Worm (Caenorhabditis elegans) whole organism, young adult: ENCODE data around the gene rps-2.

Experiments
- B0019.2 ChIP-seq: fragments of 200-800 bp; sonication (Bioruptor generic); conservative IDR thresholded peaks from 2 replicates; pipeline ENCODE4 v1.3.6; 2022; ENCODE audit warnings: missing genetic modification reagents, missing genetic modification characterization, missing compliant biosample characterization
- B0035.1 ChIP-seq: sonication (generic microtip); optimal IDR thresholded peaks from 2 replicates; lab custom pipeline; 2016; ENCODE audit warnings: missing genetic modification characterization, mild to moderate bottlenecking, missing compliant biosample characterization, missing genotype, missing genetic modification reagents
- B0261.1 ChIP-seq: sonication (generic microtip); optimal IDR thresholded peaks from 2 replicates; lab custom pipeline; 2016; ENCODE audit warnings: mild to moderate bottlenecking, missing genetic modification characterization, moderate library complexity, missing compliant biosample characterization
- C17E4.6 ChIP-seq: fragments of 200-800 bp; sonication (Bioruptor generic); IDR thresholded peaks from 2 replicates; pipeline ENCODE4 v1.3.6; 2022; ENCODE audit warnings: missing genetic modification reagents, missing genetic modification characterization, missing compliant biosample characterization
- D2030.7 ChIP-seq: fragments of 200-800 bp; sonication (Bioruptor generic); IDR thresholded peaks from 2 replicates; pipeline ENCODE4 v1.3.6; 2022; ENCODE audit warnings: missing genetic modification reagents, missing genetic modification characterization, missing compliant biosample characterization
- F33H1.4 ChIP-seq: fragments of 200-800 bp; sonication (Bioruptor generic); IDR thresholded peaks from 2 replicates; pipeline ENCODE4 v1.3.6; 2022; ENCODE audit warnings: missing genetic modification reagents, missing genetic modification characterization, missing compliant biosample characterization
- F55B11.4 ChIP-seq: sonication (generic microtip); optimal IDR thresholded peaks from 2 replicates; lab custom pipeline; 2016; ENCODE audit warnings: missing compliant biosample characterization, missing genetic modification characterization, borderline replicate concordance; ENCODE audit not compliant: insufficient read depth
- F57A8.1 ChIP-seq: fragments of 200-800 bp; sonication (Bioruptor generic); optimal IDR thresholded peaks from 2 replicates; lab custom pipeline; 2018; ENCODE audit warnings: mild to moderate bottlenecking, missing genetic modification characterization, moderate library complexity, missing compliant biosample characterization
- Y53F4B.3 ChIP-seq: fragments of 200-800 bp; sonication (Bioruptor generic); IDR thresholded peaks from 2 replicates; pipeline ENCODE4 v1.3.6; 2022; ENCODE audit warnings: missing genetic modification reagents, missing genetic modification characterization, missing compliant biosample characterization
- Y53G8AR.9 ChIP-seq: fragments of 200-800 bp; sonication (Bioruptor generic); conservative IDR thresholded peaks from 2 replicates; pipeline ENCODE4 v1.3.6; 2022; ENCODE audit warnings: missing genetic modification reagents, missing genetic modification characterization, missing compliant biosample characterization
- Y79H2A.3 ChIP-seq: fragments of 200-800 bp; sonication (Bioruptor generic); conservative IDR thresholded peaks from 2 replicates; pipeline ENCODE4 v1.3.6; 2022; ENCODE audit warnings: missing genetic modification reagents, missing genetic modification characterization, missing compliant biosample characterization
- aptf-2 ChIP-seq: fragments of 200-800 bp; sonication (Bioruptor generic); conservative IDR thresholded peaks from 2 replicates; pipeline ENCODE4 v1.3.6; 2022; ENCODE audit warnings: missing genetic modification reagents, missing genetic modification characterization, missing compliant biosample characterization
- atf-7 ChIP-seq: sonication (generic microtip); optimal IDR thresholded peaks from 2 replicates; lab custom pipeline; 2017; ENCODE audit warnings: mild to moderate bottlenecking, missing genetic modification characterization, missing compliant biosample characterization
- attf-3 ChIP-seq: fragments of 200-800 bp; sonication (Bioruptor generic); conservative IDR thresholded peaks from 2 replicates; pipeline ENCODE4 v1.3.6; 2022; ENCODE audit warnings: missing genetic modification reagents, missing genetic modification characterization, missing compliant biosample characterization
- attf-6 ChIP-seq: fragments of 200-800 bp; sonication (Bioruptor generic); IDR thresholded peaks from 2 replicates; pipeline ENCODE4 v1.3.6; 2022; ENCODE audit warnings: missing genetic modification reagents, missing genetic modification characterization, missing compliant biosample characterization
- ceh-100 ChIP-seq: fragments of 200-800 bp; sonication (Bioruptor generic); IDR thresholded peaks from 2 replicates; pipeline ENCODE4 v1.3.6; 2022; ENCODE audit warnings: missing genetic modification reagents, missing genetic modification characterization, missing compliant biosample characterization
- ceh-91 ChIP-seq: fragments of 200-800 bp; sonication (Bioruptor generic); IDR thresholded peaks from 2 replicates; pipeline ENCODE4 v1.3.6; 2022; ENCODE audit warnings: missing genetic modification reagents, missing genetic modification characterization, missing compliant biosample characterization
- chd-7 ChIP-seq: sonication (generic microtip); optimal IDR thresholded peaks from 2 replicates; lab custom pipeline; 2016; ENCODE audit warnings: mild to moderate bottlenecking, missing genetic modification characterization, moderate library complexity, missing compliant biosample characterization
- die-1 ChIP-seq: sonication (generic microtip); optimal IDR thresholded peaks from 2 replicates; lab custom pipeline; 2016; ENCODE audit warnings: missing genotype, mild to moderate bottlenecking, missing genetic modification characterization, missing compliant biosample characterization
- dox-1 ChIP-seq: fragments of 200-800 bp; sonication (Bioruptor generic); IDR thresholded peaks from 2 replicates; pipeline ENCODE4 v1.3.6; 2022; ENCODE audit warnings: missing genetic modification reagents, missing genetic modification characterization, missing compliant biosample characterization
- fkh-3 ChIP-seq: sonication (generic microtip); optimal IDR thresholded peaks from 2 replicates; lab custom pipeline; 2016; ENCODE audit warnings: mild to moderate bottlenecking, missing genetic modification characterization, missing compliant biosample characterization
- him-1 ChIP-seq: sonication (generic microtip); optimal IDR thresholded peaks from 2 replicates; lab custom pipeline; 2016; ENCODE audit warnings: missing genotype, missing genetic modification reagents, missing genetic modification characterization, missing compliant biosample characterization
- hmg-1.2 ChIP-seq: fragments of 200-800 bp; sonication (Bioruptor generic); IDR thresholded peaks from 2 replicates; pipeline ENCODE4 v1.3.6; 2022; ENCODE audit warnings: missing genetic modification reagents, missing genetic modification characterization, missing compliant biosample characterization
- lag-1 ChIP-seq: fragments of 200-800 bp; sonication (Bioruptor generic); IDR thresholded peaks from 2 replicates; pipeline ENCODE4 v1.3.6; 2022; ENCODE audit warnings: missing genetic modification reagents, missing genetic modification characterization, missing compliant biosample characterization
- lin-26 ChIP-seq: fragments of 200-800 bp; sonication (Bioruptor generic); IDR thresholded peaks from 2 replicates; pipeline ENCODE4 v1.3.6; 2022; ENCODE audit warnings: missing genetic modification reagents, missing genetic modification characterization, missing compliant biosample characterization
- lin-35 ChIP-seq, 3 experiments: fragments of 150-350 bp in 2 of 3; sonication (generic microtip) in 1 of 3; optimal IDR thresholded peaks; 2 replicates each; lab custom pipeline; 2014 to 2018; ENCODE audit warnings: missing biosample characterization in 3 of 3, missing genetic modification characterization in 3 of 3, missing genetic modification reagents in 3 of 3
- lsl-1 ChIP-seq: fragments of 200-800 bp; sonication (Bioruptor generic); optimal IDR thresholded peaks from 2 replicates; lab custom pipeline; 2018; ENCODE audit warnings: mild to moderate bottlenecking, missing genetic modification characterization, moderate library complexity, missing compliant biosample characterization
- madf-3 ChIP-seq: fragments of 200-800 bp; sonication (Bioruptor generic); IDR thresholded peaks from 2 replicates; pipeline ENCODE4 v1.3.6; 2022; ENCODE audit warnings: missing genetic modification reagents, missing genetic modification characterization, missing compliant biosample characterization
- mxl-1 ChIP-seq: sonication (generic microtip); optimal IDR thresholded peaks from 2 replicates; lab custom pipeline; 2016; ENCODE audit warnings: missing genetic modification characterization, missing compliant biosample characterization
- nhr-179 ChIP-seq: sonication (generic microtip); optimal IDR thresholded peaks from 2 replicates; lab custom pipeline; 2016; ENCODE audit warnings: mild to moderate bottlenecking, missing genetic modification characterization, missing compliant biosample characterization
- pha-4 ChIP-seq: fragments of 150-350 bp; sonication (generic microtip); optimal IDR thresholded peaks from 2 replicates; lab custom pipeline; 2014; ENCODE audit warnings: missing biosample characterization, missing genetic modification reagents, missing genetic modification characterization
- rcor-1 ChIP-seq: fragments of 200-800 bp; sonication (Bioruptor generic); IDR thresholded peaks from 2 replicates; pipeline ENCODE4 v1.3.6; 2022; ENCODE audit warnings: missing genetic modification reagents, missing genetic modification characterization, missing compliant biosample characterization
- rec-8 ChIP-seq, 2 experiments: sonication (generic microtip); optimal IDR thresholded peaks; 2 replicates each; lab custom pipeline; 2016; ENCODE audit warnings: mild to moderate bottlenecking in 2 of 2, missing genetic modification characterization in 2 of 2, missing genetic modification reagents in 2 of 2, missing genotype in 2 of 2, missing biosample characterization in 1 of 2, missing compliant biosample characterization in 1 of 2, moderate library complexity in 1 of 2
- sdz-38 ChIP-seq: sonication (generic microtip); optimal IDR thresholded peaks from 2 replicates; lab custom pipeline; 2016; ENCODE audit warnings: missing genotype, missing genetic modification characterization, missing compliant biosample characterization
- tlf-1 ChIP-seq: fragments of 200-800 bp; sonication (Bioruptor generic); optimal IDR thresholded peaks from 2 replicates; lab custom pipeline; 2018; ENCODE audit warnings: mild to moderate bottlenecking, missing genetic modification characterization, missing compliant biosample characterization
- unc-62 ChIP-seq: fragments of 150-350 bp; optimal IDR thresholded peaks from 2 replicates; lab custom pipeline; 2014; ENCODE audit warnings: missing biosample characterization, missing genetic modification reagents, missing genetic modification characterization
- zim-3 ChIP-seq: sonication (generic microtip); optimal IDR thresholded peaks from 2 replicates; lab custom pipeline; 2017; ENCODE audit warnings: mild to moderate bottlenecking, missing genetic modification characterization, moderate library complexity, missing compliant biosample characterization
- ztf-22 ChIP-seq: fragments of 200-800 bp; sonication (Bioruptor generic); optimal IDR thresholded peaks from 2 replicates; lab custom pipeline; 2018; ENCODE audit warnings: mild to moderate bottlenecking, missing genetic modification characterization, moderate library complexity, missing compliant biosample characterization

rps-2 gene

ce11 chrIV:7940919-7941318 is 14.7 kb upstream of the rps-2 start, which contains the start of gene exc-9:
Gene exc-9, minus strand, starts transcription at chrIV:7941019.
- TF ChIP-seq aptf-2 (no peak), Y79H2A.3 (no peak), Y53F4B.3 (GFP tag; lab: Robert Waterston, UW) (no peak), fkh-3 (no peak), F33H1.4 (GFP tag; lab: Robert Waterston, UW) (no peak), attf-3 (no peak), chd-7 (no peak), atf-7 (tag; lab: Kevin White, UChicago) (no peak), ceh-100 (GFP tag; lab: Robert Waterston, UW) (no peak), B0019.2 (GFP tag; lab: Robert Waterston, UW) (no peak)
- TF ChIP-seq, all 124 proteins: peak for 0

DNA sequence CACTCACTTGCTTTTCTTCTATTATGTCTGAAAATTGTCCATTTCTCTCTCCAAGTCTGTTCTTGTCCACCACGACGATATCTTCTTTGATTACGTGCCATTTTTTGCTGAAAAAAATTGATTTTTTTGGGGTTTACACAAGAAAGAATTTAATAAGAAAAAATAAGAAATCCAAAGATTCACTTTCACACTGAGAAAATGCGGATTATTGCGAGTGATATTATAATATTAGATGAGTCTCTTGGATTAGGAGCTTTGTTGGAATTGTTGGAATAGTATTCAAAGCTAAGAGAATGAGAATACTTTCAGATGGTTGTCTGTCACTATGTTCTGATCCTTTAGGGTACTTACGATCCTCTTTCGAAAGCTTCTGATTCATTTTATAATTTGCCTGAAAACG is 12.6 kb upstream of the rps-2 start, which contains the start of gene F20D12.7:
F20D12.7 (minus strand) TSS at position 101 of the 400 bp plus-strand sequence.
- TF ChIP-seq mxl-1 (tag; lab: Kevin White, UChicago) (no peak), him-1 (tag; lab: Kevin White, UChicago) (no peak), rcor-1 (GFP tag; lab: Robert Waterston, UW) (no peak), B0035.1 (tag; lab: Kevin White, UChicago) (no peak), F55B11.4 (tag; lab: Kevin White, UChicago) (no peak), attf-6 (GFP tag; lab: Robert Waterston, UW) (no peak), lsl-1 (GFP tag; lab: Kevin White, UChicago) (no peak), rec-8 (tag; optimal IDR thresholded peaks at IDR 0.05; lab: Kevin White, UChicago) (no peak), unc-62 (GFP tag; lab: Kevin White, UChicago) (no peak), ztf-22 (no peak), B0019.2 (GFP tag; lab: Robert Waterston, UW) (no peak), F57A8.1 (no peak), D2030.7 (GFP tag; lab: Robert Waterston, UW) (no peak), dox-1 (GFP tag; lab: Robert Waterston, UW) (no peak)

DNA sequence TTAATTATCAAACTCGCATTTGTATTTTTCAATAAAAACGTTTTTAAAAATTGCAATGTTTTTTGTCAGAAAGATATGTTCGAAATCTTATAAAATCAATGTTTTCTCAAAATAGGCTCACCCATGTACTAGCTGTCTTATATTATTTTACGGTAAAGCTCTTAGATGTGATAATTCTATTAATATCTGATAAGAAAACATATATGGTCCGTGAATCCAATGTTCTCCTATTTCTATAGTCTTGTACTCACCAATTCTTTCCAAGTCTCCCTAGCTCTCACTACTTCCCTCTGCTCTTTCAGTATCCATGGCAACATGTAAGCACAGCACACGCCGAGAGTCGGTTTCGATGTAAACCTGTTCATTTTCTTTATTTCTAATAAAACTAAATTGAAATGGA is 7.5 kb upstream of the rps-2 start, which contains the start of gene bbs-2:
bbs-2 (plus strand) TSS at position 301 of the 400 bp plus-strand sequence.
- no peak for TF ChIP-seq tlf-1
- no peak for TF ChIP-seq die-1
- TF ChIP-seq lin-35 (GFP tag; optimal IDR thresholded peaks at IDR 0.05; lab: Kevin White, UChicago): no peak
- TF ChIP-seq lsl-1 (GFP tag; lab: Kevin White, UChicago): no peak
- TF ChIP-seq lag-1 (GFP tag; lab: Robert Waterston, UW): no peak
- TF ChIP-seq Y79H2A.3: no peak
- TF ChIP-seq nhr-179 (tag; lab: Kevin White, UChicago): no peak
- no peak for TF ChIP-seq Y53G8AR.9 (GFP tag; lab: Robert Waterston, UW)
- no peak for TF ChIP-seq zim-3 (tag; lab: Kevin White, UChicago)
- no peak for TF ChIP-seq F33H1.4 (GFP tag; lab: Robert Waterston, UW)
- no peak for TF ChIP-seq lin-26 (GFP tag; lab: Robert Waterston, UW)
- TF ChIP-seq B0261.1 (tag; lab: Kevin White, UChicago): no peak
- TF ChIP-seq pha-4 (tag; lab: Kevin White, UChicago): no peak
- no peak for TF ChIP-seq hmg-1.2
- TF ChIP-seq rcor-1 (GFP tag; lab: Robert Waterston, UW): no peak
- TF ChIP-seq madf-3 (GFP tag; lab: Robert Waterston, UW): no peak
- TF ChIP-seq sdz-38 (tag; lab: Kevin White, UChicago): no peak
- TF ChIP-seq ceh-91 (GFP tag; lab: Robert Waterston, UW): no peak
- no peak for TF ChIP-seq C17E4.6 (GFP tag; lab: Robert Waterston, UW)
- TF ChIP-seq, all 124 proteins: peak for 0
